Worm (Caenorhabditis elegans) whole organism, young adult: ENCODE data around the gene srg-20.

Experiments used
- akir-1 ChIP-seq: fragments of 200-800 bp; sonication (Bioruptor generic); optimal IDR thresholded peaks from 2 replicates; lab custom pipeline; 2018; ENCODE audit warnings: mild to moderate bottlenecking, missing genetic modification characterization, moderate library complexity, missing compliant biosample characterization
- bed-1 ChIP-seq: fragments of 200-800 bp; sonication (Bioruptor generic); IDR thresholded peaks from 2 replicates; pipeline ENCODE4 v1.3.6; 2022; ENCODE audit warnings: missing genetic modification reagents, missing genetic modification characterization, missing compliant biosample characterization
- ets-4 ChIP-seq: fragments of 200-800 bp; sonication (Bioruptor generic); optimal IDR thresholded peaks from 2 replicates; lab custom pipeline; 2018; ENCODE audit warnings: mild to moderate bottlenecking, missing genetic modification characterization, missing compliant biosample characterization
- him-1 ChIP-seq: sonication (generic microtip); optimal IDR thresholded peaks from 2 replicates; lab custom pipeline; 2016; ENCODE audit warnings: missing genotype, missing genetic modification reagents, missing genetic modification characterization, missing compliant biosample characterization
- lir-1 ChIP-seq: fragments of 200-800 bp; sonication (Bioruptor generic); conservative IDR thresholded peaks from 2 replicates; pipeline ENCODE4 v1.3.6; 2022; ENCODE audit warnings: missing genetic modification reagents, missing genetic modification characterization, missing compliant biosample characterization
- madf-6 ChIP-seq: fragments of 200-800 bp; sonication (Bioruptor generic); IDR thresholded peaks from 2 replicates; pipeline ENCODE4 v1.3.6; 2022; ENCODE audit warnings: missing genetic modification reagents, missing genetic modification characterization, missing compliant biosample characterization
- nhr-90 ChIP-seq: sonication (generic microtip); optimal IDR thresholded peaks from 2 replicates; lab custom pipeline; 2016; ENCODE audit warnings: missing genotype, mild to moderate bottlenecking, missing genetic modification characterization, missing compliant biosample characterization
- tlf-1 ChIP-seq: fragments of 200-800 bp; sonication (Bioruptor generic); optimal IDR thresholded peaks from 2 replicates; lab custom pipeline; 2018; ENCODE audit warnings: mild to moderate bottlenecking, missing genetic modification characterization, missing compliant biosample characterization
- unc-62 ChIP-seq: fragments of 150-350 bp; optimal IDR thresholded peaks from 2 replicates; lab custom pipeline; 2014; ENCODE audit warnings: missing biosample characterization, missing genetic modification reagents, missing genetic modification characterization

DNA sequence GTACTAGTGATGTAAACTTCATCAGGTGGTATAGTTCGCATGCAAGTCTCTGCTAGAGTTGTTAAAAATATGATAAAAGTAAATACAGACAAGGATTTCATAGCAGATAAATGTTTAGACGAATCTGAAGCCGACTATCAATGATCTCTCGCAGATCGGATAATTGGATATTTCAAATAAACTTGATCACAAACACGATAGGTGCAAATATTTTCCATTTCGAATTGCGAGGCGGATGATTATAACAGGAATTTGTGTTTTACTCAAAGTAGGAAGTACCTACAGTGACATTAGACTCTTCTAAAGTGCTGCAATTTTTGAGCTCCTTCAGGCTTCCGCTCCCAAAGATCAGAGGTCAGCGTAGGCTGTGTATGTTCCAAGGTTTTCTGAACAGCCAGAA lies 46.6 kb upstream of the srg-20 start, which contains the start of gene T07H3.7:
- no peak for TF ChIP-seq him-1
- no peak for TF ChIP-seq nhr-90 (tag; lab: Kevin White, UChicago)
- no peak for TF ChIP-seq madf-6
- no peak for TF ChIP-seq akir-1 (GFP tag; lab: Kevin White, UChicago)
- TF ChIP-seq lir-1: no peak
- no peak for TF ChIP-seq tlf-1
- no peak for TF ChIP-seq unc-62 (GFP tag; lab: Kevin White, UChicago)
- no peak for TF ChIP-seq bed-1
- TF ChIP-seq ets-4 (GFP tag; lab: Kevin White, UChicago): no peak
